Fruit fly (Drosophila melanogaster): ENCODE data around the gene 14-3-3epsilon.

- no peak for TF ChIP-seq Hr39 (GFP tag; optimal IDR thresholded peaks at IDR 0.05)
- no peak for TF ChIP-seq CG6792 (GFP tag; optimal IDR thresholded peaks at IDR 0.05)
- no peak for TF ChIP-seq svp (GFP tag)
- TF ChIP-seq dac (GFP tag; optimal IDR thresholded peaks at IDR 0.05), result no peak
- no peak for TF ChIP-seq CG10631 (GFP tag; optimal IDR thresholded peaks at IDR 0.05)
- no peak for TF ChIP-seq Met (GFP tag; optimal IDR thresholded peaks at IDR 0.05)
- TF ChIP-seq Sox102F (GFP tag; optimal IDR thresholded peaks at IDR 0.05), result no peak
Measured at dm6 chr3R:18246041-18246440, 3.7 kb downstream of the 14-3-3epsilon start.

All from whole organism, prepupa.